Worm (Caenorhabditis elegans) whole organism, late embryonic: ENCODE measurements around the gene oac-41.

Experiments used
- C08G9.2 ChIP-seq: sonication (generic microtip); optimal IDR thresholded peaks from 2 replicates; lab custom pipeline; 2016; ENCODE audit warnings: mild to moderate bottlenecking, missing genetic modification characterization, moderate library complexity, missing compliant biosample characterization
- unc-3 ChIP-seq, 2 experiments: fragments of 200-800 bp in 1 of 2; sonication (Bioruptor generic) in 1 of 2; sonication (generic microtip) in 1 of 2; conservative IDR thresholded peaks in 1 of 2; optimal IDR thresholded peaks in 1 of 2; 2 replicates each; pipeline versions ENCODE4 v1.3.6 to Lab custom; 2016 to 2022; ENCODE audit warnings: missing compliant biosample characterization in 2 of 2, missing genetic modification characterization in 2 of 2, missing genetic modification reagents in 1 of 2

DNA sequence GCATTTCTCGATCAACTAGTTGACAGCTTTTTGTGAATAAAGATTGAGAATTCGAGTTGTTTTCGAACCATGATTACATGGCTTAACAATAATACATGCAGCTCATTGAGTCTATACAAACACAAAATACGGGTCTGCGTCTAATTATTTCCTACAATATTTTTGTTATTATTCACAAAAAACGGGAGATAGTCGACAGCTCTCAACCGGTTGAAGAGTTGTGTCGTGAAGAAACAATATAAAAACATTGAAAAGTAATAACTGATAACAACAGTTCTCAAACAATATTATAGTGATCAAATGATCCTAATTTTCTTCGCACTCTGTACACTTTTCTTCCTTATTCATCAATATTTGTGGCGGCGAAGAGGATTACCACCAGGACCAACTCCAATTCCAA lies 19.1 kb upstream of the oac-41 start, which contains the start of gene cyp-33B1:
- TF ChIP-seq unc-3 (GFP tag; conservative IDR thresholded peaks at IDR 0.05; lab: Robert Waterston, UW): no peak
- no peak for TF ChIP-seq unc-3 (tag; optimal IDR thresholded peaks at IDR 0.05; lab: Kevin White, UChicago)
- TF ChIP-seq C08G9.2 (tag; lab: Kevin White, UChicago): no peak
